Worm (Caenorhabditis elegans) whole organism, L1 larva: ENCODE measurements around the gene C33G3.6.

ENCODE experiments used
- egl-27 ChIP-seq, 2 experiments: fragments of 150-350 bp in 1 of 2; sonication (generic microtip); optimal IDR thresholded peaks; 3 replicates each; lab custom pipeline; 2017 to 2018; ENCODE audit warnings: missing biosample characterization in 2 of 2, missing genetic modification characterization in 2 of 2, missing genetic modification reagents in 2 of 2
- elt-3 ChIP-seq, 6 experiments: fragments of 150-350 bp in 1 of 6; sonication (generic microtip); optimal IDR thresholded peaks; 2 replicates each; lab custom pipeline; 2017 to 2018; ENCODE audit warnings: missing biosample characterization in 6 of 6, missing genetic modification characterization in 6 of 6, inconsistent platforms in 1 of 6
- fkh-10 ChIP-seq: sonication (generic microtip); optimal IDR thresholded peaks from 2 replicates; lab custom pipeline; 2017; ENCODE audit warnings: missing biosample characterization, missing genetic modification reagents, missing genetic modification characterization
- lir-3 ChIP-seq: sonication (generic microtip); optimal IDR thresholded peaks from 2 replicates; lab custom pipeline; 2016; ENCODE audit warnings: mild to moderate bottlenecking, missing genetic modification characterization, moderate library complexity, missing compliant biosample characterization; ENCODE audit not compliant: poor library complexity
- zag-1 ChIP-seq: fragments of 150-350 bp; optimal IDR thresholded peaks from 2 replicates; lab custom pipeline; 2014; ENCODE audit warnings: missing biosample characterization, missing genetic modification characterization
- ztf-11 ChIP-seq, 2 experiments: sonication (generic microtip); optimal IDR thresholded peaks; 2 replicates each; lab custom pipeline; 2016 to 2017; ENCODE audit warnings: missing genetic modification characterization in 2 of 2, missing biosample characterization in 1 of 2, missing compliant biosample characterization in 1 of 2

- no peak for TF ChIP-seq egl-27 (tag; optimal IDR thresholded peaks at IDR 0.05; lab: Kevin White, UChicago)
- no peak for TF ChIP-seq ztf-11 (tag; optimal IDR thresholded peaks at IDR 0.05; lab: Kevin White, UChicago)
- TF ChIP-seq elt-3 (tag; optimal IDR thresholded peaks at IDR 0.05; lab: Kevin White, UChicago) = no peak
- no peak for TF ChIP-seq fkh-10
- no peak for TF ChIP-seq lir-3 (tag; lab: Kevin White, UChicago)
- no peak for TF ChIP-seq zag-1 (tag; lab: Kevin White, UChicago)
These were observed 28.4 kb downstream of the C33G3.6 start for ce11 chrX:14055715-14056114.
